Worm (Caenorhabditis elegans): Measurements from ENCODE around the gene grl-7.
A peak's percentile ranks its signal among the peaks of the same experiment; 100 is the strongest.

Gene grl-7

ce11 chrV:11314025-11314880 is 32.6 kb downstream of the grl-7 start:
- TF ChIP-seq mml-1 (tag; optimal IDR thresholded peaks at IDR 0.05) (peak; percentile 57), ceh-82 (tag; optimal IDR thresholded peaks at IDR 0.05) (peak; percentile 95), eor-1 (tag; optimal IDR thresholded peaks at IDR 0.05) (no peak), ZK546.5 (tag; optimal IDR thresholded peaks at IDR 0.05) (no peak), nhr-76 (tag; optimal IDR thresholded peaks at IDR 0.05) (no peak), mdl-1 (tag; optimal IDR thresholded peaks at IDR 0.05) (no peak), daf-12 (tag; optimal IDR thresholded peaks at IDR 0.05) (no peak), ama-1 (optimal IDR thresholded peaks at IDR 0.05) (no peak), pha-4 (tag; optimal IDR thresholded peaks at IDR 0.05) (peak; percentile 88), egl-5 (tag; optimal IDR thresholded peaks at IDR 0.05) (peak; percentile 67), snpc-4 (tag; optimal IDR thresholded peaks at IDR 0.05) (peak; percentile 40), nhr-67 (tag; optimal IDR thresholded peaks at IDR 0.05) (no peak), ztf-4 (tag; optimal IDR thresholded peaks at IDR 0.05) (peak; percentile 18), lsy-12 (tag; optimal IDR thresholded peaks at IDR 0.05) (peak; percentile 80), aly-2 (tag; optimal IDR thresholded peaks at IDR 0.05) (no peak), elt-2 (tag; optimal IDR thresholded peaks at IDR 0.05) (peak; percentile 77), nhr-12 (tag; optimal IDR thresholded peaks at IDR 0.05) (no peak), fkh-2 (tag; optimal IDR thresholded peaks at IDR 0.05) (no peak), pqm-1 (tag; optimal IDR thresholded peaks at IDR 0.05) (peak; percentile 39), nhr-11 (tag; optimal IDR thresholded peaks at IDR 0.05) (no peak), unc-39 (tag; optimal IDR thresholded peaks at IDR 0.05) (no peak), nfya-1 (tag; optimal IDR thresholded peaks at IDR 0.05; ENCODE audit: insufficient read depth) (peak; percentile 53), nhr-28 (tag; optimal IDR thresholded peaks at IDR 0.05) (no peak), nhr-237 (tag; optimal IDR thresholded peaks at IDR 0.05) (no peak), egl-27 (tag; optimal IDR thresholded peaks at IDR 0.05) (peak; percentile 55), ceh-16 (tag; optimal IDR thresholded peaks at IDR 0.05) (no peak), lin-39 (tag; optimal IDR thresholded peaks at IDR 0.05) (peak; percentile 77), unc-62 (GFP tag; optimal IDR thresholded peaks at IDR 0.05) (peak; percentile 75), fos-1 (tag; optimal IDR thresholded peaks at IDR 0.05) (peak; percentile 74), ceh-28 (tag; optimal IDR thresholded peaks at IDR 0.05) (no peak), elt-1 (tag; optimal IDR thresholded peaks at IDR 0.05) (peak; percentile 41), zag-1 (tag; optimal IDR thresholded peaks at IDR 0.05) (no peak), sea-2 (GFP tag; optimal IDR thresholded peaks at IDR 0.05) (no peak), nhr-25 (tag; optimal IDR thresholded peaks at IDR 0.05) (peak; percentile 81), nhr-23 (tag; optimal IDR thresholded peaks at IDR 0.05) (peak; percentile 76), nhr-77 (tag; optimal IDR thresholded peaks at IDR 0.05) (no peak), R02D3.7 (tag; optimal IDR thresholded peaks at IDR 0.05) (peak; percentile 36), ztf-11 (tag; optimal IDR thresholded peaks at IDR 0.05) (peak; percentile 52), jun-1 (tag; optimal IDR thresholded peaks at IDR 0.05) (peak; percentile 55), nhr-43 (tag; optimal IDR thresholded peaks at IDR 0.05; ENCODE audit: poor library complexity, severe bottlenecking) (peak; percentile 83), lin-15B (tag; optimal IDR thresholded peaks at IDR 0.05) (peak; percentile 24), ceh-9 (tag; optimal IDR thresholded peaks at IDR 0.05) (no peak), skn-1 (tag; optimal IDR thresholded peaks at IDR 0.05) (peak; percentile 60), elt-3 (tag; optimal IDR thresholded peaks at IDR 0.05) (peak in 1 of 3 experiments; percentile 64), hmg-11 (tag; optimal IDR thresholded peaks at IDR 0.05) (peak; percentile 84), tbx-2 (tag; optimal IDR thresholded peaks at IDR 0.05) (peak; percentile 74), fkh-10 (GFP tag; optimal IDR thresholded peaks at IDR 0.05) (no peak)
